Fruit fly (Drosophila melanogaster) whole organism, embryonic: ENCODE data around the gene BomBc3.

Experiments used
- CG10274 ChIP-seq: fragments of 200-800 bp; sonication (Bioruptor generic); optimal IDR thresholded peaks from 3 replicates; lab custom pipeline; 2017; ENCODE audit warnings: missing biosample characterization, mild to moderate bottlenecking, missing genetic modification characterization
- CG10366 ChIP-seq: fragments of 200-800 bp; sonication (Bioruptor generic); IDR thresholded peaks from 2 replicates; pipeline ENCODE4 v1.3.6; 2022; ENCODE audit warnings: missing biosample characterization, missing genetic modification characterization
- CG11247 ChIP-seq: fragments of 200-800 bp; sonication (Bioruptor generic); IDR thresholded peaks from 2 replicates; pipeline ENCODE4 v1.3.6; 2022; ENCODE audit warnings: missing biosample characterization, missing genetic modification characterization
- CG11456 ChIP-seq: fragments of 200-800 bp; sonication (Bioruptor generic); IDR thresholded peaks from 3 replicates; pipeline ENCODE4 v1.3.6; 2022; ENCODE audit warnings: missing biosample characterization, missing genetic modification characterization
- CG12391 ChIP-seq: fragments of 200-800 bp; sonication (Bioruptor generic); optimal IDR thresholded peaks from 3 replicates; lab custom pipeline; 2018; ENCODE audit warnings: missing biosample characterization, mild to moderate bottlenecking, missing genetic modification characterization, moderate library complexity
- CG14441 ChIP-seq: fragments of 200-800 bp; sonication (Bioruptor generic); IDR thresholded peaks from 2 replicates; pipeline ENCODE4 v1.3.6; 2022; ENCODE audit warnings: missing biosample characterization, missing genetic modification characterization
- CG17385 ChIP-seq: fragments of 200-800 bp; sonication (Bioruptor generic); optimal IDR thresholded peaks from 3 replicates; lab custom pipeline; 2018; ENCODE audit warnings: missing biosample characterization, mild to moderate bottlenecking, missing genetic modification characterization
- CG1792 ChIP-seq: fragments of 200-800 bp; sonication (Bioruptor generic); optimal IDR thresholded peaks from 2 replicates; lab custom pipeline; 2016; ENCODE audit warnings: missing biosample characterization, missing genetic modification characterization
- CG18764 ChIP-seq: fragments of 200-800 bp; sonication (Bioruptor generic); optimal IDR thresholded peaks from 3 replicates; lab custom pipeline; 2016; ENCODE audit warnings: missing biosample characterization, missing genetic modification characterization
- CG2678 ChIP-seq: fragments of 200-800 bp; sonication (Bioruptor generic); optimal IDR thresholded peaks from 3 replicates; lab custom pipeline; 2019; ENCODE audit warnings: missing biosample characterization, mild to moderate bottlenecking, missing genetic modification characterization, moderate library complexity
- CG32772 ChIP-seq: fragments of 200-800 bp; sonication (Bioruptor generic); IDR thresholded peaks from 2 replicates; pipeline ENCODE4 v1.3.6; 2022; ENCODE audit warnings: missing biosample characterization, missing genetic modification characterization
- CG3407 ChIP-seq: fragments of 200-800 bp; sonication (Bioruptor generic); optimal IDR thresholded peaks from 2 replicates; lab custom pipeline; 2018; ENCODE audit warnings: missing biosample characterization, mild to moderate bottlenecking, missing genetic modification characterization
- CG4424 ChIP-seq: fragments of 200-800 bp; sonication (Bioruptor generic); optimal IDR thresholded peaks from 3 replicates; lab custom pipeline; 2016; ENCODE audit warnings: missing biosample characterization, missing genetic modification characterization
- CG6683 ChIP-seq: fragments of 200-800 bp; sonication (Bioruptor generic); optimal IDR thresholded peaks from 2 replicates; lab custom pipeline; 2017; ENCODE audit warnings: missing biosample characterization, mild to moderate bottlenecking, missing genetic modification characterization, missing genetic modification reagents
- Dad ChIP-seq: fragments of 200-800 bp; sonication (Bioruptor generic); optimal IDR thresholded peaks from 3 replicates; lab custom pipeline; 2016; ENCODE audit warnings: missing biosample characterization, missing genetic modification characterization
- Eip74EF ChIP-seq, 2 experiments: fragments of 200-800 bp in 1 of 2; fragments of >200 bp in 1 of 2; sonication (Bioruptor generic) in 1 of 2; optimal IDR thresholded peaks; 2 replicates each; lab custom pipeline; 2017 to 2019; ENCODE audit warnings: missing biosample characterization in 2 of 2, missing genetic modification characterization in 2 of 2, mild to moderate bottlenecking in 1 of 2, moderate library complexity in 1 of 2
- HLH54F ChIP-seq: fragments of 200-800 bp; sonication (Bioruptor generic); optimal IDR thresholded peaks from 3 replicates; lab custom pipeline; 2016; ENCODE audit warnings: missing biosample characterization, missing genetic modification characterization
- HLHmδ ChIP-seq: fragments of 200-800 bp; sonication (Bioruptor generic); optimal IDR thresholded peaks from 2 replicates; lab custom pipeline; 2018; ENCODE audit warnings: missing biosample characterization, mild to moderate bottlenecking, missing genetic modification characterization, moderate library complexity
- Hr39 ChIP-seq: fragments of >200 bp; optimal IDR thresholded peaks from 2 replicates; lab custom pipeline; 2017
- Lpt ChIP-seq: fragments of >200 bp; optimal IDR thresholded peaks from 2 replicates; lab custom pipeline; 2018; ENCODE audit warnings: missing biosample characterization, missing genetic modification characterization
- Meics ChIP-seq: fragments of 200-800 bp; sonication (Bioruptor generic); optimal IDR thresholded peaks from 2 replicates; lab custom pipeline; 2017; ENCODE audit warnings: missing biosample characterization, mild to moderate bottlenecking, missing genetic modification characterization
- Neu2 ChIP-seq: fragments of 200-800 bp; sonication (Bioruptor generic); optimal IDR thresholded peaks from 3 replicates; lab custom pipeline; 2016; ENCODE audit warnings: missing biosample characterization, missing genetic modification characterization, borderline replicate concordance
- Nf-YB ChIP-seq: fragments of 200-800 bp; sonication (Bioruptor generic); optimal IDR thresholded peaks from 3 replicates; lab custom pipeline; 2019; ENCODE audit warnings: missing biosample characterization, mild to moderate bottlenecking, missing genetic modification characterization, moderate library complexity
- Nf-YC ChIP-seq: fragments of 200-800 bp; optimal IDR thresholded peaks from 3 replicates; lab custom pipeline; 2019; ENCODE audit warnings: missing biosample characterization, mild to moderate bottlenecking, missing genetic modification characterization, moderate library complexity
- Opbp ChIP-seq: fragments of 200-800 bp; sonication (Bioruptor generic); IDR thresholded peaks from 3 replicates; pipeline ENCODE4 v1.3.6; 2022; ENCODE audit warnings: missing biosample characterization, missing genetic modification characterization; ENCODE audit not compliant: partially characterized antibody
- Rfx ChIP-seq: fragments of 200-800 bp; sonication (Bioruptor generic); IDR thresholded peaks from 2 replicates; pipeline ENCODE4 v1.3.6; 2022; ENCODE audit warnings: missing biosample characterization, missing genetic modification characterization
- Side ChIP-seq: fragments of 200-800 bp; sonication (Bioruptor generic); optimal IDR thresholded peaks from 2 replicates; lab custom pipeline; 2016; ENCODE audit warnings: missing biosample characterization, missing genetic modification characterization
- Sox100B ChIP-seq: fragments of 200-800 bp; sonication (Bioruptor generic); optimal IDR thresholded peaks from 3 replicates; lab custom pipeline; 2018; ENCODE audit warnings: missing biosample characterization, mild to moderate bottlenecking, missing genetic modification characterization
- Trl ChIP-seq, 3 experiments: fragments of >200 bp in 2 of 3; fragments of 200-800 bp in 1 of 3; sonication (Bioruptor generic) in 1 of 3; optimal IDR thresholded peaks; 2 replicates in 1 of 3; 3 replicates in 2 of 3; lab custom pipeline; 2016 to 2017; ENCODE audit warnings: missing biosample characterization in 1 of 3, missing genetic modification characterization in 1 of 3
- YL-1 ChIP-seq: fragments of 200-800 bp; sonication (Bioruptor generic); optimal IDR thresholded peaks from 3 replicates; lab custom pipeline; 2017; ENCODE audit warnings: missing biosample characterization, mild to moderate bottlenecking, missing genetic modification characterization
- abd-A ChIP-seq: fragments of 200-800 bp; sonication (Bioruptor generic); optimal IDR thresholded peaks from 3 replicates; lab custom pipeline; 2019; ENCODE audit warnings: missing biosample characterization, mild to moderate bottlenecking, missing genetic modification characterization, moderate library complexity
- ap ChIP-seq: fragments of 200-800 bp; sonication (Bioruptor generic); IDR thresholded peaks from 2 replicates; pipeline ENCODE4 v1.3.6; 2022; ENCODE audit warnings: missing biosample characterization, missing genetic modification characterization
- chn ChIP-seq: fragments of 200-800 bp; sonication (Bioruptor generic); optimal IDR thresholded peaks from 2 replicates; lab custom pipeline; 2016; ENCODE audit warnings: missing biosample characterization, missing genetic modification characterization
- dan ChIP-seq: fragments of 200-800 bp; sonication (Bioruptor generic); IDR thresholded peaks from 2 replicates; pipeline ENCODE4 v1.3.6; 2022; ENCODE audit warnings: missing biosample characterization, missing genetic modification characterization
- dm ChIP-seq: fragments of 200-800 bp; sonication (Bioruptor generic); optimal IDR thresholded peaks from 3 replicates; lab custom pipeline; 2016; ENCODE audit warnings: missing biosample characterization, missing genetic modification characterization
- ems ChIP-seq: fragments of 200-800 bp; sonication (Bioruptor generic); optimal IDR thresholded peaks from 3 replicates; lab custom pipeline; 2016; ENCODE audit warnings: missing biosample characterization, missing genetic modification characterization
- gcm ChIP-seq: fragments of 200-800 bp; sonication (Bioruptor generic); optimal IDR thresholded peaks from 2 replicates; lab custom pipeline; 2019; ENCODE audit warnings: missing biosample characterization, mild to moderate bottlenecking, missing genetic modification characterization, moderate library complexity
- grn ChIP-seq: fragments of 200-800 bp; sonication (Bioruptor generic); optimal IDR thresholded peaks from 3 replicates; lab custom pipeline; 2017; ENCODE audit warnings: missing biosample characterization, missing genetic modification characterization
- gsb-n ChIP-seq: fragments of 200-800 bp; sonication (Bioruptor generic); optimal IDR thresholded peaks from 3 replicates; lab custom pipeline; 2018; ENCODE audit warnings: missing biosample characterization, mild to moderate bottlenecking, missing genetic modification characterization
- hbn ChIP-seq: fragments of 200-800 bp; sonication (Bioruptor generic); IDR thresholded peaks from 2 replicates; pipeline ENCODE4 v1.3.6; 2022; ENCODE audit warnings: missing biosample characterization, missing genetic modification characterization; ENCODE audit not compliant: partially characterized antibody
- her ChIP-seq: fragments of 200-800 bp; sonication (Bioruptor generic); optimal IDR thresholded peaks from 2 replicates; lab custom pipeline; 2016; ENCODE audit warnings: missing biosample characterization, missing genetic modification characterization
- lola ChIP-seq, 3 experiments: fragments of >200 bp in 2 of 3; fragments of 200-800 bp in 1 of 3; sonication (Bioruptor generic) in 1 of 3; optimal IDR thresholded peaks; 2 replicates each; lab custom pipeline; 2017 to 2019; ENCODE audit warnings: missing biosample characterization in 3 of 3, missing genetic modification characterization in 3 of 3, mild to moderate bottlenecking in 1 of 3, moderate library complexity in 1 of 3
- ranshi ChIP-seq: fragments of 200-800 bp; sonication (Bioruptor generic); IDR thresholded peaks from 2 replicates; pipeline ENCODE4 v1.3.6; 2022; ENCODE audit warnings: missing biosample characterization, missing genetic modification characterization
- sens-2 ChIP-seq: fragments of 200-800 bp; sonication (Bioruptor generic); IDR thresholded peaks from 2 replicates; pipeline ENCODE4 v1.3.6; 2022; ENCODE audit warnings: missing biosample characterization, missing genetic modification characterization
- shn ChIP-seq: fragments of 200-800 bp; sonication (Bioruptor generic); optimal IDR thresholded peaks from 3 replicates; lab custom pipeline; 2016; ENCODE audit warnings: missing biosample characterization, missing genetic modification characterization
- tin ChIP-seq: fragments of 200-800 bp; sonication (Bioruptor generic); optimal IDR thresholded peaks from 3 replicates; lab custom pipeline; 2016; ENCODE audit warnings: missing biosample characterization, missing genetic modification characterization
- ttk ChIP-seq: fragments of 200-800 bp; sonication (Bioruptor generic); IDR thresholded peaks from 2 replicates; pipeline ENCODE4 v2.1.2; 2022; ENCODE audit warnings: missing biosample characterization, missing genetic modification characterization
- wdn ChIP-seq: fragments of 200-800 bp; sonication (Bioruptor generic); IDR thresholded peaks from 2 replicates; pipeline ENCODE4 v1.3.6; 2022; ENCODE audit warnings: missing biosample characterization, missing genetic modification characterization
- zen2 ChIP-seq: fragments of 200-800 bp; sonication (Bioruptor generic); IDR thresholded peaks from 3 replicates; pipeline ENCODE4 v1.3.6; 2022; ENCODE audit warnings: missing biosample characterization, missing genetic modification characterization; ENCODE audit not compliant: partially characterized antibody

BomBc3 gene

dm6 chr3R:22086775-22087174 is at the start of gene BomBc3:
Gene BomBc3, plus strand, starts transcription at chr3R:22087075.
- TF ChIP-seq CG17385 (GFP tag; lab: Kevin White, UChicago) (no peak), HLH54F (GFP tag; lab: Kevin White, UChicago) (no peak), HLHmδ (GFP tag; lab: Kevin White, UChicago) (no peak)

- TF ChIP-seq CG10366 (GFP tag; lab: Robert Waterston, UW) (peak; percentile 57), CG12391 (tag; lab: Kevin White, UChicago) (peak; percentile 61), abd-A (tag; lab: Kevin White, UChicago) (no peak), tin (GFP tag; lab: Kevin White, UChicago) (no peak), CG1792 (GFP tag; lab: Kevin White, UChicago) (no peak), CG11247 (GFP tag; lab: Robert Waterston, UW) (peak; percentile 51; the same call in 1 of the 2 replicates), grn (GFP tag; lab: Kevin White, UChicago) (no peak), Neu2 (GFP tag; lab: Kevin White, UChicago) (no peak), Meics (GFP tag; lab: Kevin White, UChicago) (no peak), ttk (GFP tag; lab: Robert Waterston, UW) (peak; percentile 52), Rfx (GFP tag; lab: Robert Waterston, UW) (0 out of 2 replicates have a peak, but pooled peaks have one; percentile 21), zen2 (GFP tag; lab: Robert Waterston, UW) (no peak), ranshi (GFP tag; lab: Robert Waterston, UW) (peak; percentile 63), HLHmδ (GFP tag; lab: Kevin White, UChicago) (no peak), CG14441 (GFP tag; lab: Robert Waterston, UW) (peak; percentile 51), shn (GFP tag; lab: Kevin White, UChicago) (no peak), lola (GFP tag; optimal IDR thresholded peaks at IDR 0.05; lab: Kevin White, UChicago) (peak in 1 of 3 experiments; percentile 12), chn (no peak), Nf-YB (GFP tag; lab: Kevin White, UChicago) (no peak), ems (GFP tag; lab: Kevin White, UChicago) (peak; percentile 29), CG32772 (peak; percentile 54), CG10274 (GFP tag; lab: Kevin White, UChicago) (no peak), Dad (no peak), Side (GFP tag; lab: Kevin White, UChicago) (no peak), CG6683 (GFP tag; lab: Kevin White, UChicago) (no peak), Lpt (GFP tag; lab: Kevin White, UChicago) (no peak), CG18764 (GFP tag; lab: Kevin White, UChicago) (no peak), CG11456 (GFP tag; lab: Robert Waterston, UW) (0 out of 3 replicates have a peak, but pooled peaks have one; percentile 21), gcm (GFP tag; lab: Kevin White, UChicago) (no peak), CG4424 (GFP tag; lab: Kevin White, UChicago) (peak; percentile 44), HLH54F (GFP tag; lab: Kevin White, UChicago) (no peak), wdn (GFP tag; lab: Robert Waterston, UW) (no peak), gsb-n (tag; lab: Kevin White, UChicago) (no peak), CG2678 (tag; lab: Kevin White, UChicago) (no peak), Opbp (no peak), her (no peak), Eip74EF (GFP tag; optimal IDR thresholded peaks at IDR 0.05; lab: Kevin White, UChicago) (no peak), sens-2 (GFP tag; lab: Robert Waterston, UW) (peak; percentile 38; the same call in 1 of the 2 replicates), Hr39 (no peak), Sox100B (GFP tag; lab: Kevin White, UChicago) (no peak), dan (GFP tag; lab: Robert Waterston, UW) (no peak), hbn (GFP tag; lab: Robert Waterston, UW) (no peak), Nf-YC (tag; lab: Kevin White, UChicago) (no peak), dm (GFP tag; lab: Kevin White, UChicago) (no peak), CG3407 (GFP tag; lab: Kevin White, UChicago) (no peak), ap (GFP tag; lab: Robert Waterston, UW) (peak; percentile 70), YL-1 (no peak), Trl (optimal IDR thresholded peaks at IDR 0.05; lab: Kevin White, UChicago) (no peak), Trl (GFP tag; optimal IDR thresholded peaks at IDR 0.05; lab: Kevin White, UChicago) (no peak)
These were observed 47.4 kb upstream of the BomBc3 start for dm6 chr3R:22039480-22039879.
